Worm (Caenorhabditis elegans) whole organism, L4 larva: Measurements from ENCODE around the gene rfip-1.

Experiments used
- D1046.2 ChIP-seq: fragments of 200-800 bp; sonication (Bioruptor generic); IDR thresholded peaks from 2 replicates; pipeline ENCODE4 v1.3.6; 2022; ENCODE audit warnings: missing genetic modification characterization, missing compliant biosample characterization
- F44E2.7 ChIP-seq: fragments of 200-800 bp; sonication (Bioruptor generic); IDR thresholded peaks from 2 replicates; pipeline ENCODE4 v2.1.2; 2022; ENCODE audit warnings: missing genetic modification characterization, missing compliant biosample characterization
- F49E8.2 ChIP-seq: sonication (generic microtip); optimal IDR thresholded peaks from 2 replicates; lab custom pipeline; 2016; ENCODE audit warnings: missing compliant biosample characterization, mild to moderate bottlenecking, missing genetic modification characterization, borderline replicate concordance
- T26A8.4 ChIP-seq: fragments of 200-800 bp; sonication (Bioruptor generic); IDR thresholded peaks from 2 replicates; pipeline ENCODE4 v1.3.6; 2022; ENCODE audit warnings: missing genetic modification characterization, missing compliant biosample characterization
- Y5F2A.4 ChIP-seq: fragments of 200-800 bp; sonication (Bioruptor generic); optimal IDR thresholded peaks from 2 replicates; lab custom pipeline; 2018; ENCODE audit warnings: mild to moderate bottlenecking, missing genetic modification characterization, missing compliant biosample characterization
- ZK546.5 ChIP-seq, 2 experiments: sonication (generic microtip); optimal IDR thresholded peaks; 2 replicates each; lab custom pipeline; 2017; ENCODE audit warnings: missing biosample characterization in 2 of 2, missing genetic modification characterization in 2 of 2
- aha-1 ChIP-seq: fragments of 150-350 bp; peaks from one replicate; lab custom pipeline; 2014; ENCODE audit warnings: missing biosample characterization, missing genetic modification characterization
- aly-2 ChIP-seq: sonication (generic microtip); optimal IDR thresholded peaks from 2 replicates; lab custom pipeline; 2018; ENCODE audit warnings: missing biosample characterization, missing genetic modification characterization
- ceh-62 ChIP-seq: sonication (generic microtip); optimal IDR thresholded peaks from 2 replicates; lab custom pipeline; 2017; ENCODE audit warnings: missing biosample characterization, missing genetic modification characterization
- ceh-82 ChIP-seq: sonication (generic microtip); optimal IDR thresholded peaks from 2 replicates; lab custom pipeline; 2017; ENCODE audit warnings: missing biosample characterization, missing genetic modification characterization
- ces-1 ChIP-seq: fragments of 150-350 bp; sonication (generic microtip); optimal IDR thresholded peaks from 4 replicates; lab custom pipeline; 2014; ENCODE audit warnings: missing biosample characterization, missing genetic modification reagents, missing genetic modification characterization
- ctbp-1 ChIP-seq: fragments of 200-800 bp; sonication (Bioruptor generic); IDR thresholded peaks from 2 replicates; pipeline ENCODE4 v1.3.6; 2022; ENCODE audit warnings: missing genetic modification reagents, missing genetic modification characterization, missing compliant biosample characterization
- daf-16 ChIP-seq, 3 experiments: sonication (generic microtip); optimal IDR thresholded peaks; 2 replicates each; lab custom pipeline; 2016 to 2017; ENCODE audit warnings: missing genetic modification characterization in 3 of 3, missing genetic modification reagents in 3 of 3, mild to moderate bottlenecking in 2 of 3, missing compliant biosample characterization in 2 of 3, missing biosample characterization in 1 of 3, moderate library complexity in 1 of 3
- daf-19 ChIP-seq: fragments of 200-800 bp; sonication (Bioruptor generic); conservative IDR thresholded peaks from 2 replicates; pipeline ENCODE4 v1.3.6; 2022; ENCODE audit warnings: missing genetic modification characterization, missing compliant biosample characterization
- daf-8 ChIP-seq: fragments of 200-800 bp; sonication (Bioruptor generic); IDR thresholded peaks from 2 replicates; pipeline ENCODE4 v1.3.6; 2022; ENCODE audit warnings: missing genetic modification characterization, missing compliant biosample characterization
- egl-27 ChIP-seq: sonication (generic microtip); optimal IDR thresholded peaks from 3 replicates; lab custom pipeline; 2017; ENCODE audit warnings: missing biosample characterization, missing genetic modification reagents, missing genetic modification characterization
- fos-1 ChIP-seq: fragments of 150-350 bp; optimal IDR thresholded peaks from 2 replicates; lab custom pipeline; 2014; ENCODE audit warnings: missing biosample characterization, missing genetic modification characterization
- gei-8 ChIP-seq: fragments of 200-800 bp; sonication (Bioruptor generic); optimal IDR thresholded peaks from 2 replicates; lab custom pipeline; 2018; ENCODE audit warnings: mild to moderate bottlenecking, missing genetic modification characterization, missing compliant biosample characterization
- hif-1 ChIP-seq, 2 experiments: sonication (generic microtip); optimal IDR thresholded peaks; 2 replicates each; lab custom pipeline; 2016 to 2017; ENCODE audit warnings: missing compliant biosample characterization in 2 of 2, missing genetic modification characterization in 2 of 2, missing genetic modification reagents in 2 of 2, missing genotype in 2 of 2, mild to moderate bottlenecking in 1 of 2
- hlh-30 ChIP-seq: sonication (generic microtip); optimal IDR thresholded peaks from 2 replicates; lab custom pipeline; 2017; ENCODE audit warnings: antibody characterized with exemption, mild to moderate bottlenecking, missing genetic modification characterization, missing compliant biosample characterization; ENCODE audit not compliant: insufficient read depth
- jun-1 ChIP-seq: fragments of 150-350 bp; optimal IDR thresholded peaks from 2 replicates; lab custom pipeline; 2014; ENCODE audit warnings: missing biosample characterization, missing genetic modification reagents, missing genetic modification characterization
- lim-7 ChIP-seq: fragments of 200-800 bp; sonication (Bioruptor generic); IDR thresholded peaks from 2 replicates; pipeline ENCODE4 v1.3.6; 2022; ENCODE audit warnings: missing genetic modification characterization, missing compliant biosample characterization
- lin-1 ChIP-seq: fragments of 200-800 bp; sonication (Bioruptor generic); IDR thresholded peaks from 2 replicates; pipeline ENCODE4 v1.3.6; 2022; ENCODE audit warnings: missing genetic modification reagents, missing genetic modification characterization, missing compliant biosample characterization
- lin-13 ChIP-seq: fragments of 150-350 bp; optimal IDR thresholded peaks from 2 replicates; lab custom pipeline; 2014; ENCODE audit warnings: missing biosample characterization, missing genetic modification reagents, missing genetic modification characterization
- lin-15B ChIP-seq: fragments of 150-350 bp; sonication (generic microtip); optimal IDR thresholded peaks from 3 replicates; lab custom pipeline; 2014; ENCODE audit warnings: missing biosample characterization, missing genetic modification characterization
- lin-29 ChIP-seq: fragments of 200-800 bp; sonication (Bioruptor generic); IDR thresholded peaks from 2 replicates; pipeline ENCODE4 v1.3.6; 2022; ENCODE audit warnings: missing genetic modification reagents, missing genetic modification characterization, missing compliant biosample characterization
- lsy-2 ChIP-seq, 2 experiments: fragments of 150-350 bp in 1 of 2; sonication (generic microtip) in 1 of 2; optimal IDR thresholded peaks; 2 replicates each; lab custom pipeline; 2014 to 2017; ENCODE audit warnings: missing biosample characterization in 2 of 2, missing genetic modification characterization in 2 of 2
- madf-9 ChIP-seq: fragments of 200-800 bp; sonication (Bioruptor generic); conservative IDR thresholded peaks from 2 replicates; pipeline ENCODE4 v1.3.6; 2022; ENCODE audit warnings: missing genetic modification reagents, missing genetic modification characterization, missing compliant biosample characterization
- mdl-1 ChIP-seq, 2 experiments: fragments of 150-350 bp in 1 of 2; sonication (generic microtip) in 1 of 2; optimal IDR thresholded peaks; 2 replicates each; lab custom pipeline; 2014 to 2017; ENCODE audit warnings: missing biosample characterization in 2 of 2, missing genetic modification characterization in 2 of 2
- mdt-29 ChIP-seq: fragments of 200-800 bp; sonication (Bioruptor generic); IDR thresholded peaks from 2 replicates; pipeline ENCODE4 v1.3.6; 2022; ENCODE audit warnings: missing genetic modification reagents, missing genetic modification characterization, missing compliant biosample characterization
- mep-1 ChIP-seq: fragments of 150-350 bp; sonication (generic microtip); optimal IDR thresholded peaks from 3 replicates; lab custom pipeline; 2014; ENCODE audit warnings: missing biosample characterization, missing genetic modification characterization
- mes-2 ChIP-seq: sonication (generic microtip); optimal IDR thresholded peaks from 2 replicates; lab custom pipeline; 2016; ENCODE audit warnings: missing genotype, mild to moderate bottlenecking, missing genetic modification characterization, missing compliant biosample characterization; ENCODE audit not compliant: poor library complexity, severe bottlenecking
- mxl-3 ChIP-seq: fragments of 200-800 bp; sonication (Bioruptor generic); optimal IDR thresholded peaks from 2 replicates; lab custom pipeline; 2018; ENCODE audit warnings: mild to moderate bottlenecking, missing genetic modification characterization, missing compliant biosample characterization
- nhr-102 ChIP-seq: sonication (generic microtip); optimal IDR thresholded peaks from 2 replicates; lab custom pipeline; 2016; ENCODE audit warnings: mild to moderate bottlenecking, missing genetic modification characterization, moderate library complexity, missing compliant biosample characterization
- nhr-25 ChIP-seq: sonication (generic microtip); optimal IDR thresholded peaks from 2 replicates; lab custom pipeline; 2017; ENCODE audit warnings: missing genetic modification characterization, mild to moderate bottlenecking, missing compliant biosample characterization, antibody characterized with exemption, moderate library complexity, borderline replicate concordance; ENCODE audit not compliant: insufficient read depth
- nhr-6 ChIP-seq: fragments of 150-350 bp; optimal IDR thresholded peaks from 2 replicates; lab custom pipeline; 2014; ENCODE audit warnings: missing biosample characterization, missing genetic modification characterization
- nhr-76 ChIP-seq: fragments of 150-350 bp; optimal IDR thresholded peaks from 2 replicates; lab custom pipeline; 2014; ENCODE audit warnings: missing biosample characterization, missing genetic modification characterization
- php-3 ChIP-seq: fragments of 200-800 bp; sonication (Bioruptor generic); IDR thresholded peaks from 2 replicates; pipeline ENCODE4 v1.3.6; 2022; ENCODE audit warnings: missing genetic modification reagents, missing genetic modification characterization, missing compliant biosample characterization
- pqm-1 ChIP-seq: sonication (generic microtip); optimal IDR thresholded peaks from 2 replicates; lab custom pipeline; 2017; ENCODE audit warnings: missing biosample characterization, missing genetic modification characterization
- set-16 ChIP-seq: fragments of 200-800 bp; sonication (Bioruptor generic); IDR thresholded peaks from 2 replicates; pipeline ENCODE4 v1.3.6; 2022; ENCODE audit warnings: missing genetic modification reagents, missing genetic modification characterization, missing compliant biosample characterization
- snpc-1.2 ChIP-seq: fragments of 200-800 bp; sonication (Bioruptor generic); IDR thresholded peaks from 2 replicates; pipeline ENCODE4 v1.3.6; 2022; ENCODE audit warnings: missing genetic modification reagents, missing genetic modification characterization, missing compliant biosample characterization
- snpc-4 ChIP-seq: fragments of 150-350 bp; optimal IDR thresholded peaks from 2 replicates; lab custom pipeline; 2014; ENCODE audit warnings: missing biosample characterization, missing genetic modification characterization
- spr-1 ChIP-seq: sonication (generic microtip); optimal IDR thresholded peaks from 2 replicates; lab custom pipeline; 2016; ENCODE audit warnings: mild to moderate bottlenecking, missing genetic modification characterization, missing compliant biosample characterization
- tag-97 ChIP-seq: fragments of 200-800 bp; sonication (Bioruptor generic); IDR thresholded peaks from 2 replicates; pipeline ENCODE4 v1.3.6; 2022; ENCODE audit warnings: missing genetic modification characterization, missing compliant biosample characterization
- tra-1 ChIP-seq: fragments of 200-800 bp; sonication (Bioruptor generic); IDR thresholded peaks from 2 replicates; pipeline ENCODE4 v1.3.6; 2022; ENCODE audit warnings: missing genetic modification reagents, missing genetic modification characterization, missing compliant biosample characterization
- unc-130 ChIP-seq: sonication (generic microtip); optimal IDR thresholded peaks from 2 replicates; lab custom pipeline; 2016; ENCODE audit warnings: missing genetic modification reagents, missing genetic modification characterization, missing compliant biosample characterization
- vab-7 ChIP-seq: fragments of 200-800 bp; sonication (Bioruptor generic); IDR thresholded peaks from 2 replicates; pipeline ENCODE4 v1.3.6; 2022; ENCODE audit warnings: missing genetic modification reagents, missing genetic modification characterization, missing compliant biosample characterization
- zfp-2 ChIP-seq: sonication (generic microtip); optimal IDR thresholded peaks from 2 replicates; lab custom pipeline; 2016; ENCODE audit warnings: mild to moderate bottlenecking, missing genetic modification characterization, missing compliant biosample characterization
- zfp-3 ChIP-seq: fragments of 200-800 bp; sonication (Bioruptor generic); conservative IDR thresholded peaks from 2 replicates; pipeline ENCODE4 v1.3.6; 2022; ENCODE audit warnings: missing genetic modification reagents, missing genetic modification characterization, missing compliant biosample characterization
- ztf-7 ChIP-seq: fragments of 150-350 bp; optimal IDR thresholded peaks from 2 replicates; lab custom pipeline; 2014; ENCODE audit warnings: missing biosample characterization, missing genetic modification characterization

The rfip-1 gene

ce11 chrII:5911939-5912523, 27.7 kb downstream of the rfip-1 start (continued):
- TF ChIP-seq lin-29 (no peak), lin-1 (GFP tag; lab: Robert Waterston, UW) (peak; percentile 34; the same call in 1 of the 2 replicates), ceh-62 (tag; lab: Kevin White, UChicago) (no peak), tra-1 (0 out of 2 replicates have a peak, but pooled peaks have one; percentile 55), set-16 (GFP tag; lab: Robert Waterston, UW) (no peak), hif-1 (tag; optimal IDR thresholded peaks at IDR 0.05; lab: Kevin White, UChicago) (peak in 1 of 2 experiments; percentile 6), mdt-29 (GFP tag; lab: Robert Waterston, UW) (no peak), egl-27 (tag; lab: Kevin White, UChicago) (no peak), aly-2 (no peak), lsy-2 (tag; optimal IDR thresholded peaks at IDR 0.05; lab: Kevin White, UChicago) (peak in 1 of 2 experiments; percentile 45), snpc-4 (tag; lab: Kevin White, UChicago) (no peak), D1046.2 (GFP tag; lab: Robert Waterston, UW) (no peak), lim-7 (GFP tag; lab: Robert Waterston, UW) (no peak), php-3 (GFP tag; lab: Robert Waterston, UW) (no peak), daf-19 (GFP tag; lab: Robert Waterston, UW) (no peak), zfp-3 (GFP tag; lab: Robert Waterston, UW) (no peak), zfp-2 (tag; lab: Kevin White, UChicago) (no peak), aha-1 (tag; lab: Kevin White, UChicago) (peak; percentile 83), madf-9 (GFP tag; lab: Robert Waterston, UW) (no peak), lin-13 (GFP tag; lab: Kevin White, UChicago) (peak; percentile 14), daf-8 (no peak), mep-1 (tag; lab: Kevin White, UChicago) (no peak), jun-1 (tag; lab: Kevin White, UChicago) (no peak), daf-16 (GFP tag; optimal IDR thresholded peaks at IDR 0.05; lab: Kevin White, UChicago) (peak in 1 of 2 experiments; percentile 16), daf-16 (tag; optimal IDR thresholded peaks at IDR 0.05; lab: Kevin White, UChicago) (peak; percentile 92), ZK546.5 (tag; optimal IDR thresholded peaks at IDR 0.05; lab: Kevin White, UChicago) (no peak), F49E8.2 (tag; lab: Kevin White, UChicago) (no peak), snpc-1.2 (no peak), Y5F2A.4 (GFP tag; lab: Kevin White, UChicago) (no peak), mdl-1 (tag; optimal IDR thresholded peaks at IDR 0.05; lab: Kevin White, UChicago) (peak in 1 of 2 experiments; percentile 46), unc-130 (GFP tag; lab: Kevin White, UChicago) (no peak), tag-97 (GFP tag; lab: Robert Waterston, UW) (no peak), lin-15B (tag; lab: Kevin White, UChicago) (no peak), ctbp-1 (no peak), fos-1 (tag; lab: Kevin White, UChicago) (no peak), vab-7 (no peak), nhr-76 (tag; lab: Kevin White, UChicago) (no peak), pqm-1 (tag; lab: Kevin White, UChicago) (peak; percentile 89), F44E2.7 (GFP tag; lab: Robert Waterston, UW) (no peak), T26A8.4 (GFP tag; lab: Robert Waterston, UW) (no peak), nhr-102 (tag; lab: Kevin White, UChicago) (no peak), hlh-30 (peak; percentile 18), mxl-3 (GFP tag; lab: Kevin White, UChicago) (peak; percentile 64), mes-2 (tag; lab: Kevin White, UChicago) (peak; percentile 29), spr-1 (no peak), nhr-25 (no peak), ceh-82 (tag; lab: Kevin White, UChicago) (no peak), ztf-7 (tag; lab: Kevin White, UChicago) (no peak), nhr-6 (peak; percentile 47), gei-8 (GFP tag; lab: Kevin White, UChicago) (no peak), ces-1 (GFP tag; lab: Kevin White, UChicago) (no peak)
